Fruit fly (Drosophila melanogaster) whole organism, prepupa: Measurements from ENCODE around the gene Fer3.

Source experiments
- CG11294 ChIP-seq: fragments of 200-800 bp; sonication (Bioruptor generic); IDR thresholded peaks from 2 replicates; pipeline ENCODE4 v1.3.6; 2022; ENCODE audit warnings: missing biosample characterization, missing genetic modification characterization
- CG6792 ChIP-seq: fragments of 200-800 bp; sonication (Bioruptor generic); optimal IDR thresholded peaks from 3 replicates; lab custom pipeline; 2016; ENCODE audit warnings: missing biosample characterization, missing genetic modification characterization
- CG8119 ChIP-seq: fragments of 200-800 bp; sonication (Bioruptor generic); IDR thresholded peaks from 3 replicates; pipeline ENCODE4 v1.3.6; 2022; ENCODE audit warnings: missing biosample characterization, missing genetic modification characterization
- Eip78C ChIP-seq: fragments of 200-800 bp; sonication (Bioruptor generic); peaks from one replicate; lab custom pipeline; 2016; ENCODE audit warnings: missing biosample characterization, missing genetic modification characterization
- Gug ChIP-seq: fragments of 200-800 bp; sonication (Bioruptor generic); IDR thresholded peaks from 2 replicates; pipeline ENCODE4 v1.3.6; 2022; ENCODE audit warnings: missing biosample characterization, missing genetic modification characterization

DNA sequence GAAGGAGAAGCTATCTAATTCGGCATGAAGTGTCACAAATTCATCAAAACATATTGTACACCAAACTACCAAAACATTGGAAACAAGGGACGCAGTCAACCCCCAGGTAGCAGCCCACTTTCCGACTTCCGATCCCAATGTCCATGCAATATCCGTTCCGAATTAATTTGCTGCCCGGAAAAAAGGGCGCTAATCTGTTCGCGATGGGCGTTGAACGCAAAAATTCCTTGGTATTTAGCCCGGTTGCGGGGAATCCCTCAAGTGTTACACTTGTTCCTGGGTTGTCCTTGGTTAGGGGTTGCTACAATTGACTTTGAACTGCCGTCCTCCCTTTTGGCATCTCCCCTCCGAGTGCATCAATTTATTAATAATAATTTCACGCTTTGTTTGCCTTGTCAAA, 1.6 kb downstream of the Fer3 start:
- TF ChIP-seq Gug (GFP tag; lab: Robert Waterston, UW) (no peak), CG8119 (GFP tag; lab: Robert Waterston, UW) (no peak), Eip78C (GFP tag; lab: Kevin White, UChicago) (no peak), CG11294 (no peak), CG6792 (GFP tag; lab: Kevin White, UChicago) (no peak)
